Worm (Caenorhabditis elegans): Measurements from ENCODE around the gene serp-1.1.
A peak's percentile ranks its signal among the peaks of the same experiment; 100 is the strongest.

serp-1.1 gene

DNA sequence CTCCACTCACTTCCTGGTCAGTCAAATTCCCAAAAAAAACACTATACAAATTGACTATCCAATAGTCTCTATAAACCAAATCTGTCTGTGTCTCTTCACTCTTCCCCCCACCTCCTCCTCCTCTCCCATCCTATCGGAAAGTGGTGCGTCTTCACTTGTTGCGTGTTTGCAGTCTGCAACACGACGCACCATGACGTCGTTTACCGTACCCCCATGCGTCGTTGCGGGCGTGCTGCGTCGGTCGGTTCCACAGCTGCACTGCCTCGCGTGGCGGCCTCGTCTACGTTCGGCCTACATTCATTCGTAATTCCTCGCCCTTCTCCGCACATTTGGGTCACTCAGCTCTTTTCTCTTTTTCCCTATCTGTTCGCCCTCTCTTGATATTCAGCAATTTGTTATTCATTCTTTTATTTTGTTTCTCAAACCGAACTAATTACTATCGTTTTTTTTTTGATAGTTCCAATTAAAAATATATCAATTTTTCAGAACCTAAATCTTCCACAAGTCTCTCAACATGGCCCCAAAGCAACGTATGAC is at the start of gene serp-1.1:
serp-1.1 (plus strand) TSS at position 487 of the 537 bp plus-strand sequence.
- TF ChIP-seq nhr-76 (tag; optimal IDR thresholded peaks at IDR 0.05) (peak; percentile 62), mab-5 (tag; optimal IDR thresholded peaks at IDR 0.05) (no peak), nhr-237 (tag; optimal IDR thresholded peaks at IDR 0.05) (peak; percentile 89), unc-39 (tag; optimal IDR thresholded peaks at IDR 0.05) (peak; percentile 83), nhr-2 (tag; optimal IDR thresholded peaks at IDR 0.05) (peak; percentile 64), drap-1 (GFP tag; optimal IDR thresholded peaks at IDR 0.05) (peak; percentile 81), mep-1 (tag; optimal IDR thresholded peaks at IDR 0.05) (peak; percentile 96), M03D4.4 (tag; optimal IDR thresholded peaks at IDR 0.05) (peak; percentile 67), hlh-1 (tag; optimal IDR thresholded peaks at IDR 0.05) (peak; percentile 73), ceh-39 (tag; optimal IDR thresholded peaks at IDR 0.05) (peak; percentile 93), unc-62 (GFP tag; optimal IDR thresholded peaks at IDR 0.05) (peak; percentile 78), unc-120 (tag; optimal IDR thresholded peaks at IDR 0.05; ENCODE audit: poor library complexity, severe bottlenecking) (peak; percentile 86), ham-2 (GFP tag; optimal IDR thresholded peaks at IDR 0.05) (peak; percentile 63), ztf-11 (tag; optimal IDR thresholded peaks at IDR 0.05) (peak; percentile 97), cnd-1 (tag; optimal IDR thresholded peaks at IDR 0.05) (peak; percentile 90), tbx-8 (GFP tag; optimal IDR thresholded peaks at IDR 0.05) (peak; percentile 61), lsy-2 (tag; optimal IDR thresholded peaks at IDR 0.05) (peak; percentile 100), ceh-43 (GFP tag; optimal IDR thresholded peaks at IDR 0.05) (no peak), blmp-1 (tag; optimal IDR thresholded peaks at IDR 0.05) (peak; percentile 0), mls-2 (tag; optimal IDR thresholded peaks at IDR 0.05) (peak; percentile 90), zip-8 (tag; optimal IDR thresholded peaks at IDR 0.05) (peak; percentile 28), nhr-12 (tag; optimal IDR thresholded peaks at IDR 0.05) (peak; percentile 83), ces-1 (GFP tag; optimal IDR thresholded peaks at IDR 0.05) (peak; percentile 72), elt-1 (tag; optimal IDR thresholded peaks at IDR 0.05; ENCODE audit: borderline replicate concordance, insufficient read depth) (peak; percentile 30), snpc-4 (tag; optimal IDR thresholded peaks at IDR 0.05) (no peak), sptf-1 (tag; optimal IDR thresholded peaks at IDR 0.05) (peak; percentile 91), nhr-28 (tag; optimal IDR thresholded peaks at IDR 0.05) (no peak), ceh-83 (GFP tag; optimal IDR thresholded peaks at IDR 0.05) (peak; percentile 51), lin-13 (tag; optimal IDR thresholded peaks at IDR 0.05) (peak; percentile 99), sem-2 (GFP tag; optimal IDR thresholded peaks at IDR 0.05) (no peak), bed-3 (GFP tag; optimal IDR thresholded peaks at IDR 0.05) (no peak), elt-3 (tag; optimal IDR thresholded peaks at IDR 0.05) (peak; percentile 78), flh-1 (GFP tag; optimal IDR thresholded peaks at IDR 0.05) (no peak), pha-4 (tag; optimal IDR thresholded peaks at IDR 0.05) (peak; percentile 99), lin-32 (GFP tag; optimal IDR thresholded peaks at IDR 0.05) (no peak)

DNA sequence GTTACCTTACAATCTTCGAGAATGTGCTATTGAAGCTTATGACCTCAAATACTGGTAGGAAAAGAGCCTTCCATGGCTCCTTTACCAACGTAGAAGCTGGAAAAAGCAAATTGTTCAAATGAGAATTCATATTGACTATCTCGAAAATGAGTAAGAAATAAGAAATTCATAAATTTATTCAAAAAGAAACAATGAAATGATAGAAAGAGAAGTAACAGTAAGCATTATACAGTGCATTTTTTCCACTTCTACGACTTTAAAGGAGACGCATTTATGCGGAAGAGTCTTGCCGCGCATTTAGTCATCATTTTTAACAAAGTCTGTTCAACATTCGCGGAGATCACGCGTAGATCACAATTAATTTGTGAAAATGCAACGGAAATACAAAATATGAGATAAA is 46.4 kb upstream of the serp-1.1 start, which contains the start of gene Y7A5A.10:
Y7A5A.10 (minus strand) TSS at position 101 of the 400 bp plus-strand sequence.
- no peak for TF ChIP-seq unc-62 (GFP tag; optimal IDR thresholded peaks at IDR 0.05)
- no peak for TF ChIP-seq bed-3 (GFP tag; optimal IDR thresholded peaks at IDR 0.05)
- no peak for TF ChIP-seq ceh-83 (GFP tag; optimal IDR thresholded peaks at IDR 0.05)
- TF ChIP-seq nhr-12 (tag; optimal IDR thresholded peaks at IDR 0.05), result no peak
- no peak for TF ChIP-seq tbx-8 (GFP tag; optimal IDR thresholded peaks at IDR 0.05)
- TF ChIP-seq lin-13 (tag; optimal IDR thresholded peaks at IDR 0.05), result no peak
- TF ChIP-seq ces-1 (GFP tag; optimal IDR thresholded peaks at IDR 0.05), result no peak
- no peak for TF ChIP-seq cnd-1 (tag; optimal IDR thresholded peaks at IDR 0.05)
- no peak for TF ChIP-seq mab-5 (tag; optimal IDR thresholded peaks at IDR 0.05)
- TF ChIP-seq snpc-4 (tag; optimal IDR thresholded peaks at IDR 0.05), result no peak
- no peak for TF ChIP-seq nhr-237 (tag; optimal IDR thresholded peaks at IDR 0.05)
- TF ChIP-seq drap-1 (GFP tag; optimal IDR thresholded peaks at IDR 0.05), result no peak
- TF ChIP-seq ceh-39 (tag; optimal IDR thresholded peaks at IDR 0.05), result no peak
- TF ChIP-seq nhr-28 (tag; optimal IDR thresholded peaks at IDR 0.05), result no peak
- no peak for TF ChIP-seq ceh-43 (GFP tag; optimal IDR thresholded peaks at IDR 0.05)
- TF ChIP-seq mls-2 (tag; optimal IDR thresholded peaks at IDR 0.05), result no peak
- no peak for TF ChIP-seq blmp-1 (tag; optimal IDR thresholded peaks at IDR 0.05)

DNA sequence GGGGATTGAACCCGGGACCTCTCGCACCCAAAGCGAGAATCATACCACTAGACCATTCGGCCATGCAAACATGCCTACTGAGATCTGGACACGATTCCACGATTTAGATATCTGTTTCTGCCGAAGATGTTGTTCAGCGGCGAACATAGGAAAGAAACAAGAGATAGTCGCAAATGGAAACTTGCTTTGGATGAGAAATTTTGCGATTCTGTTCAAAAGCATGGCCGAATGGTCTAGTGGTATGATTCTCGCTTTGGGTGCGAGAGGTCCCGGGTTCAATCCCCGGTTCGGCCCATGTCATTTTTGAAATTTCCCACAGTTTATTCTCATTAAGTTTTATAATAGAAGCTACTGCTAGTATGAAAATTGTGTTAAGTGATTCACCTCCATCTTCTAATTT is 44.7 kb upstream of the serp-1.1 start:
- TF ChIP-seq nhr-2 (tag; optimal IDR thresholded peaks at IDR 0.05), result no peak
- TF ChIP-seq unc-62 (GFP tag; optimal IDR thresholded peaks at IDR 0.05), result no peak
- no peak for TF ChIP-seq mls-2 (tag; optimal IDR thresholded peaks at IDR 0.05)
- no peak for TF ChIP-seq unc-120 (tag; optimal IDR thresholded peaks at IDR 0.05; ENCODE audit: poor library complexity, severe bottlenecking)
- no peak for TF ChIP-seq lin-13 (tag; optimal IDR thresholded peaks at IDR 0.05)
- no peak for TF ChIP-seq ztf-11 (tag; optimal IDR thresholded peaks at IDR 0.05)
- TF ChIP-seq cnd-1 (tag; optimal IDR thresholded peaks at IDR 0.05), result no peak
- TF ChIP-seq sptf-1 (tag; optimal IDR thresholded peaks at IDR 0.05), result no peak
- TF ChIP-seq nhr-76 (tag; optimal IDR thresholded peaks at IDR 0.05), result no peak

Measured in whole organism, mixed stage, embryonic.